Worm (Caenorhabditis elegans) whole organism, L4 larva: Measurements from ENCODE around the gene cyp-35A1.
"Not testable (repeated sequence)": the region's sequence is repeated elsewhere in the genome, so short reads cannot be mapped to it uniquely, and the experiment has no call there.

Source experiments
- D1046.2 ChIP-seq: fragments of 200-800 bp; sonication (Bioruptor generic); IDR thresholded peaks from 2 replicates; pipeline ENCODE4 v1.3.6; 2022; ENCODE audit warnings: missing genetic modification characterization, missing compliant biosample characterization
- F26F4.8 ChIP-seq: fragments of 200-800 bp; sonication (Bioruptor generic); conservative IDR thresholded peaks from 2 replicates; pipeline ENCODE4 v1.3.6; 2022; ENCODE audit warnings: missing genetic modification characterization, missing compliant biosample characterization
- F49E8.2 ChIP-seq: sonication (generic microtip); optimal IDR thresholded peaks from 2 replicates; lab custom pipeline; 2016; ENCODE audit warnings: missing compliant biosample characterization, mild to moderate bottlenecking, missing genetic modification characterization, borderline replicate concordance
- T20F7.1 ChIP-seq: fragments of 200-800 bp; sonication (Bioruptor generic); optimal IDR thresholded peaks from 2 replicates; lab custom pipeline; 2018; ENCODE audit warnings: mild to moderate bottlenecking, missing genetic modification characterization, missing compliant biosample characterization
- Y105C5A.15 ChIP-seq: fragments of 200-800 bp; sonication (Bioruptor generic); IDR thresholded peaks from 2 replicates; pipeline ENCODE4 v1.3.6; 2022; ENCODE audit warnings: missing genetic modification characterization, missing compliant biosample characterization
- Y75B8A.6 ChIP-seq: fragments of 200-800 bp; sonication (Bioruptor generic); IDR thresholded peaks from 2 replicates; pipeline ENCODE4 v1.3.6; 2022; ENCODE audit warnings: missing genetic modification reagents, missing genetic modification characterization, missing compliant biosample characterization
- ZK546.5 ChIP-seq, 2 experiments: sonication (generic microtip); optimal IDR thresholded peaks; 2 replicates each; lab custom pipeline; 2017; ENCODE audit warnings: missing biosample characterization in 2 of 2, missing genetic modification characterization in 2 of 2
- aha-1 ChIP-seq: fragments of 150-350 bp; peaks from one replicate; lab custom pipeline; 2014; ENCODE audit warnings: missing biosample characterization, missing genetic modification characterization
- ama-1 ChIP-seq: fragments of 150-350 bp; optimal IDR thresholded peaks from 2 replicates; lab custom pipeline; 2014; ENCODE audit warnings: inconsistent platforms, mixed read lengths
- arid-1 ChIP-seq: fragments of 200-800 bp; sonication (Bioruptor generic); conservative IDR thresholded peaks from 2 replicates; pipeline ENCODE4 v1.3.6; 2022; ENCODE audit warnings: missing genetic modification reagents, missing genetic modification characterization, missing compliant biosample characterization
- attf-4 ChIP-seq: sonication (generic microtip); optimal IDR thresholded peaks from 3 replicates; lab custom pipeline; 2017; ENCODE audit warnings: missing biosample characterization, missing genetic modification characterization
- ceh-28 ChIP-seq: fragments of 150-350 bp; optimal IDR thresholded peaks from 2 replicates; lab custom pipeline; 2014; ENCODE audit warnings: missing biosample characterization, missing genetic modification reagents, missing genetic modification characterization
- ceh-32 ChIP-seq: sonication (generic microtip); optimal IDR thresholded peaks from 2 replicates; lab custom pipeline; 2016; ENCODE audit warnings: mild to moderate bottlenecking, missing genetic modification characterization, missing compliant biosample characterization; ENCODE audit not compliant: poor library complexity
- ceh-44 ChIP-seq: fragments of 200-800 bp; sonication (Bioruptor generic); IDR thresholded peaks from 2 replicates; pipeline ENCODE4 v1.3.6; 2022; ENCODE audit warnings: missing genetic modification reagents, missing genetic modification characterization, missing compliant biosample characterization
- ceh-82 ChIP-seq: sonication (generic microtip); optimal IDR thresholded peaks from 2 replicates; lab custom pipeline; 2017; ENCODE audit warnings: missing biosample characterization, missing genetic modification characterization
- cey-2 ChIP-seq: sonication (generic microtip); optimal IDR thresholded peaks from 3 replicates; lab custom pipeline; 2017; ENCODE audit warnings: missing genetic modification characterization, mild to moderate bottlenecking, missing compliant biosample characterization, antibody characterized with exemption, borderline replicate concordance; ENCODE audit not compliant: insufficient read depth
- ctbp-1 ChIP-seq: fragments of 200-800 bp; sonication (Bioruptor generic); IDR thresholded peaks from 2 replicates; pipeline ENCODE4 v1.3.6; 2022; ENCODE audit warnings: missing genetic modification reagents, missing genetic modification characterization, missing compliant biosample characterization
- daf-8 ChIP-seq: fragments of 200-800 bp; sonication (Bioruptor generic); IDR thresholded peaks from 2 replicates; pipeline ENCODE4 v1.3.6; 2022; ENCODE audit warnings: missing genetic modification characterization, missing compliant biosample characterization
- dmd-8 ChIP-seq: fragments of 200-800 bp; sonication (Bioruptor generic); IDR thresholded peaks from 2 replicates; pipeline ENCODE4 v1.3.6; 2022; ENCODE audit warnings: missing genetic modification characterization, missing compliant biosample characterization
- dmd-9 ChIP-seq: fragments of 200-800 bp; sonication (Bioruptor generic); IDR thresholded peaks from 2 replicates; pipeline ENCODE4 v1.3.6; 2022; ENCODE audit warnings: missing genetic modification reagents, missing genetic modification characterization, missing compliant biosample characterization
- dpl-1 ChIP-seq: fragments of 150-350 bp; optimal IDR thresholded peaks from 2 replicates; lab custom pipeline; 2014; ENCODE audit warnings: missing biosample characterization, missing genetic modification reagents, missing genetic modification characterization
- fkh-10 ChIP-seq: fragments of 150-350 bp; optimal IDR thresholded peaks from 2 replicates; lab custom pipeline; 2014; ENCODE audit warnings: missing biosample characterization, missing genetic modification reagents, missing genetic modification characterization
- hlh-11 ChIP-seq: fragments of 200-800 bp; sonication (Bioruptor generic); optimal IDR thresholded peaks from 2 replicates; lab custom pipeline; 2018; ENCODE audit warnings: mild to moderate bottlenecking, missing genetic modification characterization, missing compliant biosample characterization
- jun-1 ChIP-seq: fragments of 150-350 bp; optimal IDR thresholded peaks from 2 replicates; lab custom pipeline; 2014; ENCODE audit warnings: missing biosample characterization, missing genetic modification reagents, missing genetic modification characterization
- lin-1 ChIP-seq: fragments of 200-800 bp; sonication (Bioruptor generic); IDR thresholded peaks from 2 replicates; pipeline ENCODE4 v1.3.6; 2022; ENCODE audit warnings: missing genetic modification reagents, missing genetic modification characterization, missing compliant biosample characterization
- lin-13 ChIP-seq: fragments of 150-350 bp; optimal IDR thresholded peaks from 2 replicates; lab custom pipeline; 2014; ENCODE audit warnings: missing biosample characterization, missing genetic modification reagents, missing genetic modification characterization
- lin-38 ChIP-seq: fragments of 200-800 bp; sonication (Bioruptor generic); IDR thresholded peaks from 2 replicates; pipeline ENCODE4 v1.3.6; 2022; ENCODE audit warnings: missing genetic modification reagents, missing genetic modification characterization, missing compliant biosample characterization
- lsy-2 ChIP-seq, 2 experiments: fragments of 150-350 bp in 1 of 2; sonication (generic microtip) in 1 of 2; optimal IDR thresholded peaks; 2 replicates each; lab custom pipeline; 2014 to 2017; ENCODE audit warnings: missing biosample characterization in 2 of 2, missing genetic modification characterization in 2 of 2
- madf-5 ChIP-seq, 2 experiments: fragments of 200-800 bp; sonication (Bioruptor generic); IDR thresholded peaks; 2 replicates each; pipeline ENCODE4 v1.3.6; 2022; ENCODE audit warnings: missing compliant biosample characterization in 2 of 2, missing genetic modification characterization in 2 of 2
- mes-2 ChIP-seq: sonication (generic microtip); optimal IDR thresholded peaks from 2 replicates; lab custom pipeline; 2016; ENCODE audit warnings: missing genotype, mild to moderate bottlenecking, missing genetic modification characterization, missing compliant biosample characterization; ENCODE audit not compliant: poor library complexity, severe bottlenecking
- mxl-3 ChIP-seq: fragments of 200-800 bp; sonication (Bioruptor generic); optimal IDR thresholded peaks from 2 replicates; lab custom pipeline; 2018; ENCODE audit warnings: mild to moderate bottlenecking, missing genetic modification characterization, missing compliant biosample characterization
- nhr-11 ChIP-seq: fragments of 150-350 bp; optimal IDR thresholded peaks from 2 replicates; lab custom pipeline; 2014; ENCODE audit warnings: missing biosample characterization, missing genetic modification characterization
- nhr-111 ChIP-seq: fragments of 200-800 bp; sonication (Bioruptor generic); optimal IDR thresholded peaks from 2 replicates; lab custom pipeline; 2018; ENCODE audit warnings: mild to moderate bottlenecking, missing genetic modification characterization, missing compliant biosample characterization
- nhr-41 ChIP-seq: fragments of 200-800 bp; sonication (Bioruptor generic); IDR thresholded peaks from 2 replicates; pipeline ENCODE4 v1.3.6; 2022; ENCODE audit warnings: missing genetic modification reagents, missing genetic modification characterization, missing compliant biosample characterization
- nhr-48 ChIP-seq: sonication (generic microtip); optimal IDR thresholded peaks from 2 replicates; lab custom pipeline; 2016; ENCODE audit warnings: mild to moderate bottlenecking, missing genetic modification characterization, missing compliant biosample characterization
- nhr-6 ChIP-seq: fragments of 150-350 bp; optimal IDR thresholded peaks from 2 replicates; lab custom pipeline; 2014; ENCODE audit warnings: missing biosample characterization, missing genetic modification characterization
- pha-4 ChIP-seq, 2 experiments: fragments of 150-350 bp in 1 of 2; fragments of 200-800 bp in 1 of 2; sonication (Bioruptor generic) in 1 of 2; IDR thresholded peaks in 1 of 2; optimal IDR thresholded peaks in 1 of 2; 2 replicates each; pipeline versions ENCODE4 v1.3.6 to Lab custom; 2014 to 2022; ENCODE audit warnings: missing genetic modification characterization in 2 of 2, missing genetic modification reagents in 2 of 2, missing biosample characterization in 1 of 2, missing compliant biosample characterization in 1 of 2
- unc-39 ChIP-seq: sonication (generic microtip); optimal IDR thresholded peaks from 2 replicates; lab custom pipeline; 2017; ENCODE audit warnings: missing biosample characterization, missing genetic modification characterization
- unc-62 ChIP-seq, 3 experiments: fragments of 150-350 bp in 1 of 3; sonication (generic microtip); optimal IDR thresholded peaks in 2 of 3; peaks in 1 of 3; 1 replicate in 1 of 3; 2 replicates in 2 of 3; lab custom pipeline; 2014 to 2017; ENCODE audit warnings: missing biosample characterization in 3 of 3, missing genetic modification characterization in 3 of 3, missing genetic modification reagents in 3 of 3, missing genotype in 1 of 3
- zip-2 ChIP-seq: fragments of 150-350 bp; optimal IDR thresholded peaks from 2 replicates; lab custom pipeline; 2014; ENCODE audit warnings: missing biosample characterization, missing genetic modification characterization

The cyp-35A1 gene

DNA sequence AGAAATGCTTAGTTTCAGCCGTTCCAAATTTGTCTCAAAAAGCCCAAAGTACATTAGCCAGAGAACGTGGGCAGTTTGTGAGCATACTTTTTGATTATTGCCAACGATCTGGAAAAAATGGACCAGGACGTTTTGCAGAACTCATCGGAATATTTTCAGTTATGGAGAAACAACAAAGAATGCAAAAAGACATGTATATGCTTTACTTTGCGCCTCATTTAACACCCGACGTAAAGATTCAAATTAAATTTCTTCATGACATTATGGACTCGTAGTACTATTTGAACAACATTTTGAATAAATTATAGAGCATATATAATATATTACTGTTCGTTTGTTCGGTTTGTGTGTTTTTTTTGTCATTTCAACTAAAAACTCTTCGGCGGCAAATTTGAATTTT, 18.1 kb downstream of the cyp-35A1 start, which contains the start of gene srh-244:
Gene srh-244 (plus strand): TSS at position 301 of the 400 bp plus-strand sequence.
- no peak for TF ChIP-seq arid-1 (GFP tag; lab: Robert Waterston, UW)
- no peak for TF ChIP-seq dpl-1 (GFP tag; lab: Kevin White, UChicago)
- TF ChIP-seq dmd-9 (GFP tag; lab: Robert Waterston, UW), result no peak
- peak in 1 of 2 experiments; percentile 62 for TF ChIP-seq unc-62 (GFP tag; optimal IDR thresholded peaks at IDR 0.05 in 1 of 2; lab: Kevin White, UChicago)
- no peak for TF ChIP-seq unc-62 (tag; optimal IDR thresholded peaks at IDR 0.05; lab: Kevin White, UChicago)
- no peak for TF ChIP-seq unc-39 (tag; lab: Kevin White, UChicago)
- TF ChIP-seq dmd-8, result no peak
- no peak for TF ChIP-seq pha-4 (GFP tag; IDR thresholded peaks at IDR 0.05; lab: Robert Waterston, UW)
- no peak for TF ChIP-seq pha-4 (tag; optimal IDR thresholded peaks at IDR 0.05; lab: Kevin White, UChicago)
- no peak for TF ChIP-seq ceh-32 (tag; lab: Kevin White, UChicago)

DNA sequence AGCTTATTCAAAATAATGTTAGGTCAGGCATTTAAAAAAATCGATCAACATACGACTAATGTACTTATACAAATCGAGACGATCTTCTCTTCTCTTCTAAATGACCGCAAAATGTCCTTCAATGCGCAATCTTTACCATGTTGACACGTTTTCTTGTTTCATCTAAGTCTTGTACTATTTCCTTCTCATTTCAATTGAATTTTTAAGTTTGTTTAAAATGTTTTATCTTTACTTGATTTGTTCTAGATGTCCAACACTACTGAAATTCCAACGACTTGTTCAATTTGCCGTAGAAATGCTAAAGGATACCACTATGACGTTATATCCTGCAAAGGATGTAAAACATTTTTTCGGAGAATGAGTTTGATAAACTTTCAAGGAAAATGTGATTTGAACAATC, 19.6 kb downstream of the cyp-35A1 start, which contains the start of the genes nhr-263 and nhr-148:
Gene nhr-263 (minus strand): TSS at position 101 of the 400 bp plus-strand sequence.
Gene nhr-148 (plus strand): TSS at position 215 of the 400 bp plus-strand sequence.
- no peak for TF ChIP-seq lin-1 (GFP tag; lab: Robert Waterston, UW)
- no peak for TF ChIP-seq jun-1 (tag; lab: Kevin White, UChicago)
- no peak for TF ChIP-seq cey-2 (tag; lab: Kevin White, UChicago)

DNA sequence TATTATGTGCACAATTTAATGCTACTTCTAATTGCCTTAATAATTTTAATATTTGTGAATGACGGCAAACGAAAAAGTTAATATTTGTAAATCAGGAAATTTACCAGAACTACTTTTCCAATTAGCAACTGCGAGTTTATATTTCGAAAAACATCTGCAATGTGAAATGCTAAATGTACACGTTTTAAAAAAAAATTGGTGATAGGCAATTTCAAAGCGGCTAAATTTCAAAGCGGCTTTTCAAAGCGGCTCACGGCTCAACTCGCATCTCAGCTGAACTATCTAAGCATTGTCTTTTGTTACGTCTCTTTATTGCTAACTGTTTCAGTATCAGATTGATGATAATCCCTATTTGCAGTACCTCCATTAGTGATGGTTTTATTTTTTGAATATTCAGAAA, 21.7 kb downstream of the cyp-35A1 start, which contains the start of gene srh-187:
Gene srh-187 (minus strand): TSS at position 101 of the 400 bp plus-strand sequence.
- TF ChIP-seq mxl-3 (GFP tag; lab: Kevin White, UChicago) (no peak), lsy-2 (tag; optimal IDR thresholded peaks at IDR 0.05; lab: Kevin White, UChicago) (no peak), lin-13 (no peak), mes-2 (no peak), nhr-41 (GFP tag; lab: Robert Waterston, UW) (no peak), T20F7.1 (GFP tag; lab: Kevin White, UChicago) (no peak), Y105C5A.15 (no peak), nhr-6 (tag; lab: Kevin White, UChicago) (no peak), attf-4 (tag; lab: Kevin White, UChicago) (no peak)

DNA sequence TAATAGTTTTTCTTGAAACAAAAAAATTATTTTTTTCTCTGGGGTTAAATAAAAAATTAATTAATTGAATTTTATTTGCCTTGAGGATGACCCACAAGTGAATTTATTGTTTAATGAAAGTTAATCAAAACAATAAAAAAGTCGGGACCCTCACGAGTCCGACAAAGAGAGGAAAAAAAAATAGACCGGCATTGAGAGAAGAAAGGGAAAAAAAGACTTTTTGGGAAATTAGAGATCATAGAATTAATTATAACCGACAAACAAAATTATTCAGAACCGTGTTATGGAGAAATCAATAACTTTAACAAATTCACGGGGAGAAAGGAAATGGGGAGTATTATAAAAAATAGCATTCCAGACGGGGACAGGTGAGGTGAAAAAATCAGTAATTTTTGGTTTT, 24.4 kb downstream of the cyp-35A1 start, which contains the start of gene F10G2.7:
Gene F10G2.7 (minus strand): TSS at position 101 of the 400 bp plus-strand sequence.
- TF ChIP-seq T20F7.1 (GFP tag; lab: Kevin White, UChicago); zip-2 (tag; lab: Kevin White, UChicago); daf-8: not testable (repeated sequence)

DNA sequence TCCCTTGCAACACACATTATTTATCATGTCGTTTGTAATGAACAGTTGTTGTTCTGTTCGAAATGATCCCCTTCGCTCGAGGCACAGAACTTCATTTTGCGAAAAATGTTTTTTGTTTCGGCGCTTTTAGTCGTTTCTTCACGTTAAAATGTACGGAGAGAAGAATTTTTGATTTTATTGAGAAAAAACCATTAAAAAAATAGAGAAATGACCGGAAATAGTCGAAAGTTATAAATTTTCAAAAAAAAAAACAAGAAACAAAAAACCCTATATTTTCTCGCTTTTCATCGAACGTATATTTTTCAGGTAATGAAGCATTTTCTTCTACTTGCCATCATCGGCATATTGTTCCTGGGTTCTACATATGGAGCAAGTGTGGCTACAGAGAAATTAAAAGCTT, 29.3 kb downstream of the cyp-35A1 start, which contains the start of gene F10G2.1:
Gene F10G2.1 (plus strand): TSS at position 301 of the 400 bp plus-strand sequence.
- TF ChIP-seq hlh-11 (tag; lab: Kevin White, UChicago), result no peak
- peak; percentile 72 for TF ChIP-seq aha-1 (tag; lab: Kevin White, UChicago)
- TF ChIP-seq ceh-28 (tag; lab: Kevin White, UChicago), result no peak
- TF ChIP-seq F26F4.8, result no peak
- TF ChIP-seq ceh-32 (tag; lab: Kevin White, UChicago), result no peak
- no peak for TF ChIP-seq lin-38
- no peak for TF ChIP-seq nhr-111 (GFP tag; lab: Kevin White, UChicago)
- no peak for TF ChIP-seq nhr-11 (tag; lab: Kevin White, UChicago)
- TF ChIP-seq unc-62 (GFP tag; optimal IDR thresholded peaks at IDR 0.05 in 1 of 2; lab: Kevin White, UChicago), result peak in 1 of 2 experiments; percentile 43
- no peak for TF ChIP-seq unc-62 (tag; optimal IDR thresholded peaks at IDR 0.05; lab: Kevin White, UChicago)

DNA sequence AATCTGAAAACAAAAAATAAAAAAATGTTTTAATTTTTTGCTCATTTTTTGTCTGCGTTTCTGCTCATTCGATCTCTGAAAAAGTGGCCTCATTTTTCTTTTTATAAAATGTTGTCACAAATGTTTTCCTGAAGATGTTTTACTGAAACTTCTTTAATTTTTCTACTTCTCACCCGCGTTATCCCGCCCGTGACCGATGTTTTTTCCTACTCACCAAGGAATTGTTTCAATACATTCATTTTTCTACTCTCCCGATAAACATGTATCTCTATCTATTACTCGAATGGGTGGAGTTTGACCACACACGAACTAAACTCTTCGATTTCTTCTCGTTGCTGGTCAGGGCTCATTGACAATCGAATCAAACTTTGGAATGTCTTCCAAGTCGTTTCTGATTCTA, 30.7 kb downstream of the cyp-35A1 start, which contains the start of gene F10G2.2:
Gene F10G2.2 (plus strand): TSS at position 301 of the 400 bp plus-strand sequence.
- TF ChIP-seq Y75B8A.6 (GFP tag; lab: Robert Waterston, UW) (no peak), zip-2 (tag; lab: Kevin White, UChicago) (no peak), nhr-48 (tag; lab: Kevin White, UChicago) (no peak), jun-1 (tag; lab: Kevin White, UChicago) (no peak), F49E8.2 (tag; lab: Kevin White, UChicago) (no peak), mes-2 (no peak), madf-5 (GFP tag; IDR thresholded peaks at IDR 0.05; lab: Robert Waterston, UW) (no peak), fkh-10 (GFP tag; lab: Kevin White, UChicago) (no peak), ceh-82 (no peak), ZK546.5 (tag; optimal IDR thresholded peaks at IDR 0.05; lab: Kevin White, UChicago) (no peak), ctbp-1 (GFP tag; lab: Robert Waterston, UW) (no peak), Y105C5A.15 (no peak), D1046.2 (GFP tag; lab: Robert Waterston, UW) (no peak), ama-1 (lab: Kevin White, UChicago) (no peak), ceh-44 (no peak)
